Fruit fly (Drosophila melanogaster): ENCODE results near the gene CG3819.

The CG3819 gene

DNA sequence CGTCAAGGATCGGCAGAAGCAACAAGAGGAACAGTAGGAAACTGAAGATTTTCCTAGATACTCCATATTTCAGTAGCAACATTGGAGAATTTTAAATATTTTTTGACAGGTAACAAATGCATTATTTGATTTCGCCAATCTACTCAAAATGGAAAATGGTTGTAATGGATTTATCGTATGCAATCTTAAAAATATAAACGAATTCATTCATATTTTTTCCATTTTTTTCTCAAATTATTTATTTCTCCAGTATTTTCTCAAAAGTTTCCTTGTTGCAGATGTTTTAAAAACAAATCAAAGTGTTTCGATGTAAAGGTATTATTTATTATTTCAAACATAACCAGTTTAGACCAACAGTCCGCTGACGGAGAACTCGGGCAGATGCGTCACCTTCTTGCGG is 1.7 kb downstream of the CG3819 start, which contains the start of gene CG18223:
TSS of gene CG18223 (minus strand) at position 101 of the 400 bp plus-strand sequence.
- no peak for TF ChIP-seq CG3919 (GFP tag; optimal IDR thresholded peaks at IDR 0.05)
- TF ChIP-seq dsx (GFP tag; optimal IDR thresholded peaks at IDR 0.05; ENCODE audit: poor library complexity, severe bottlenecking) = no peak
- no peak for TF ChIP-seq CG16779 (tag; optimal IDR thresholded peaks at IDR 0.05)
- TF ChIP-seq CG8632 (GFP tag; optimal IDR thresholded peaks at IDR 0.05) = no peak
- TF ChIP-seq CG8119 (GFP tag; IDR thresholded peaks at IDR 0.05) = no peak
- TF ChIP-seq CG9139 (GFP tag; optimal IDR thresholded peaks at IDR 0.05) = no peak
- TF ChIP-seq Gug (GFP tag; IDR thresholded peaks at IDR 0.05) = no peak
- no peak for TF ChIP-seq acj6 (GFP tag; optimal IDR thresholded peaks at IDR 0.05)
- TF ChIP-seq esn (GFP tag; optimal IDR thresholded peaks at IDR 0.05) = no peak
- TF ChIP-seq CG10669 (GFP tag; optimal IDR thresholded peaks at IDR 0.05) = no peak
- no peak for TF ChIP-seq OdsH (GFP tag; optimal IDR thresholded peaks at IDR 0.05)
- TF ChIP-seq CG32006 (GFP tag; optimal IDR thresholded peaks at IDR 0.05) = no peak
- TF ChIP-seq Met (GFP tag; optimal IDR thresholded peaks at IDR 0.05) = no peak
- TF ChIP-seq Lpt (GFP tag; optimal IDR thresholded peaks at IDR 0.05) = no peak
- TF ChIP-seq CG11294 (GFP tag; IDR thresholded peaks at IDR 0.05) = no peak
- no peak for TF ChIP-seq cyc (GFP tag; optimal IDR thresholded peaks at IDR 0.05)
- no peak for TF ChIP-seq topi (GFP tag; optimal IDR thresholded peaks at IDR 0.05)
- TF ChIP-seq fd59A (GFP tag; optimal IDR thresholded peaks at IDR 0.05) = no peak
- TF ChIP-seq CG3032 (tag; optimal IDR thresholded peaks at IDR 0.05) = no peak
- no peak for TF ChIP-seq CG6276 (GFP tag; optimal IDR thresholded peaks at IDR 0.05)

DNA sequence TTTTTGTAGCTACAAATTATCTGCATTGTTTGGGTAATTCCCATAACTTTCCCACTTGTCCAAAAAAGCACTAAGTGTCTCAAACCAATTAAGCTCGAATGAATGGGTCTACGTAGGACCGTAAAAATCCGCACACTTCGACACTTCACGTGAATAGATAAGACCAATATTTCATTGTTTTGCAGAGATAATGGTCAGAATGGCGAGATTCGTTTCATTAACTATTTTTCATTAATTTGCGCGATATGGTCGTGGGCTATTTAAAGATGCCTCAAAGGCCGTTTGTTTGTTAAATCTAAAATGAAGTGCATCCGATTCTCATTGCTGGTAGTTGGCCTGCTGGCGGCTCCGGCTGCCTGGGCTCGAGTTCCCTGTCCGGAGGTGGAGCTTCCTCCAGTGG is 4.6 kb downstream of the CG3819 start, which contains the start of gene CG6839:
TSS of gene CG6839 (plus strand) at position 301 of the 400 bp plus-strand sequence.
- no peak for TF ChIP-seq acj6 (GFP tag; optimal IDR thresholded peaks at IDR 0.05)
- no peak for TF ChIP-seq fkh (GFP tag; optimal IDR thresholded peaks at IDR 0.05)
- TF ChIP-seq CG6808 (GFP tag; optimal IDR thresholded peaks at IDR 0.05) = no peak
- no peak for TF ChIP-seq CG10631 (GFP tag; optimal IDR thresholded peaks at IDR 0.05)
- no peak for TF ChIP-seq CG16779 (tag; optimal IDR thresholded peaks at IDR 0.05)
- no peak for TF ChIP-seq fd59A (GFP tag; optimal IDR thresholded peaks at IDR 0.05)
- TF ChIP-seq achi (GFP tag; optimal IDR thresholded peaks at IDR 0.05) = no peak

DNA sequence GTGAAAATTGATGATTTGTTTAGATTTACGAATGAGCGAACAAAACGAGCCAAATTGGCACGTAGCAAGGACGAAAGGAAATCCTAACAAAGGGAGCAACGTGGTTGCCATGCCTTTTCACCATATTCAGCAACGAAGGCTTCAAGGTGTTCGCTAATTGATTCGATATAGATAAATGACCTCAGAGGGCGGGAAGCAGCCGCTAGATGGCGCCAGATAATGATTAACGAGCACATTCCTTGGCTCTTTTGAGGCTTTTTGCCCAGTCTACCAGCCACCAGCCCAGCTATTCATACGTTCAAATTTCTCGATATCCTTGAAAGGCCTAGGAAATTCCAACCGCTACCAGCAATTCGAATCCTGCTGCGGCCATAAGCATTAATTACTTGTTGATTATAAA is 5.4 kb downstream of the CG3819 start:
- TF ChIP-seq Smox (GFP tag; optimal IDR thresholded peaks at IDR 0.05) (no peak), CG1621 (tag; optimal IDR thresholded peaks at IDR 0.05) (no peak), Ets96B (tag; optimal IDR thresholded peaks at IDR 0.05) (no peak), CG11294 (GFP tag; IDR thresholded peaks at IDR 0.05) (no peak), svp (GFP tag) (no peak), CG16779 (tag; optimal IDR thresholded peaks at IDR 0.05) (no peak), CG9139 (GFP tag; optimal IDR thresholded peaks at IDR 0.05) (no peak), net (GFP tag; optimal IDR thresholded peaks at IDR 0.05) (no peak), fkh (GFP tag; optimal IDR thresholded peaks at IDR 0.05) (no peak), cyc (GFP tag; optimal IDR thresholded peaks at IDR 0.05) (no peak), CG8632 (GFP tag; optimal IDR thresholded peaks at IDR 0.05) (no peak), Lpt (GFP tag; optimal IDR thresholded peaks at IDR 0.05) (no peak), CG4318 (GFP tag; optimal IDR thresholded peaks at IDR 0.05) (no peak), CG3919 (GFP tag; optimal IDR thresholded peaks at IDR 0.05) (no peak)

DNA sequence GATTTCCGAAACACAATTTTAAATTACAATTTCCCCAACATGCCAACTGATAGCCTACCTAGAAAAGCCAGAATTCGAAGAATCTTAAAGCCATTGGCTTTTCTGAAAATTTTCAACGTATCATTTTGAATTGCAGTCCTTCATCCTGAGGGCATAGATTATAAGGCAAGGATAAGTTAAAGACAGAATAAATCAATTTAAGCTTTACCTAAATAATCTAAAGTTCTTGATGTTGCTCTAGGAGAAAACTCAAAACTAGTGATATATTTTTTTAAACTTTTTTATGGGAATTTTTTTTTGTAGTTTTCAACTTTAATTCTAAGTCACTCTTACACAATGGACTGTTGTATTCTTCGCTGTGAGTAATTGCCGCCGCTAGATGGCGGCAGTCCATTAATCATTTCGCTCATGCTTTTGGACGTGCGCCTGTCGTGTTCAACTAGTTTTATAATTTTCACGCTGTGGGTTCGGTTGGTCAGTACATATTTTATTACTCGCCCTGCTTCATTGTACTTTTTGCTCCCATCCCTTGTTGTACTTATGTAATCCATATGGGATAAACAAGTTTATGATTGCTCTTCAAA is 7.7 kb downstream of the CG3819 start, which contains the start of gene COX6AL2:
TSS of gene COX6AL2 (minus strand) at position 51 of the 584 bp plus-strand sequence.
- TF ChIP-seq CG16779 (tag; optimal IDR thresholded peaks at IDR 0.05) = no peak
- TF ChIP-seq CG6276 (GFP tag; optimal IDR thresholded peaks at IDR 0.05) = no peak
- TF ChIP-seq Eip75B (GFP tag; optimal IDR thresholded peaks at IDR 0.05) = no peak
- TF ChIP-seq OdsH (GFP tag; optimal IDR thresholded peaks at IDR 0.05) = no peak
- no peak for TF ChIP-seq Sox15 (GFP tag; optimal IDR thresholded peaks at IDR 0.05)
- no peak for TF ChIP-seq CG11902 (GFP tag; optimal IDR thresholded peaks at IDR 0.05)
- no peak for TF ChIP-seq CG4318 (GFP tag; optimal IDR thresholded peaks at IDR 0.05)
- TF ChIP-seq Sox14 (GFP tag; optimal IDR thresholded peaks at IDR 0.05) = no peak
- no peak for TF ChIP-seq CG11294 (GFP tag; IDR thresholded peaks at IDR 0.05)
- no peak for TF ChIP-seq pdm3 (GFP tag; optimal IDR thresholded peaks at IDR 0.05)
- no peak for TF ChIP-seq topi (GFP tag; optimal IDR thresholded peaks at IDR 0.05)
- TF ChIP-seq Sox102F (GFP tag; optimal IDR thresholded peaks at IDR 0.05) = no peak
- no peak for TF ChIP-seq cyc (GFP tag; optimal IDR thresholded peaks at IDR 0.05)
- TF ChIP-seq ss (GFP tag; optimal IDR thresholded peaks at IDR 0.05) = no peak
- TF ChIP-seq CG1621 (tag; optimal IDR thresholded peaks at IDR 0.05) = no peak
- TF ChIP-seq svp (GFP tag) = no peak
- no peak for TF ChIP-seq Ets21C (GFP tag; optimal IDR thresholded peaks at IDR 0.05)
- TF ChIP-seq fkh (GFP tag; optimal IDR thresholded peaks at IDR 0.05) = no peak
- no peak for TF ChIP-seq CG8632 (GFP tag; optimal IDR thresholded peaks at IDR 0.05)

Data from whole organism, prepupa.